Worm (Caenorhabditis elegans): ENCODE data around the gene Y51H7C.12.

DNA sequence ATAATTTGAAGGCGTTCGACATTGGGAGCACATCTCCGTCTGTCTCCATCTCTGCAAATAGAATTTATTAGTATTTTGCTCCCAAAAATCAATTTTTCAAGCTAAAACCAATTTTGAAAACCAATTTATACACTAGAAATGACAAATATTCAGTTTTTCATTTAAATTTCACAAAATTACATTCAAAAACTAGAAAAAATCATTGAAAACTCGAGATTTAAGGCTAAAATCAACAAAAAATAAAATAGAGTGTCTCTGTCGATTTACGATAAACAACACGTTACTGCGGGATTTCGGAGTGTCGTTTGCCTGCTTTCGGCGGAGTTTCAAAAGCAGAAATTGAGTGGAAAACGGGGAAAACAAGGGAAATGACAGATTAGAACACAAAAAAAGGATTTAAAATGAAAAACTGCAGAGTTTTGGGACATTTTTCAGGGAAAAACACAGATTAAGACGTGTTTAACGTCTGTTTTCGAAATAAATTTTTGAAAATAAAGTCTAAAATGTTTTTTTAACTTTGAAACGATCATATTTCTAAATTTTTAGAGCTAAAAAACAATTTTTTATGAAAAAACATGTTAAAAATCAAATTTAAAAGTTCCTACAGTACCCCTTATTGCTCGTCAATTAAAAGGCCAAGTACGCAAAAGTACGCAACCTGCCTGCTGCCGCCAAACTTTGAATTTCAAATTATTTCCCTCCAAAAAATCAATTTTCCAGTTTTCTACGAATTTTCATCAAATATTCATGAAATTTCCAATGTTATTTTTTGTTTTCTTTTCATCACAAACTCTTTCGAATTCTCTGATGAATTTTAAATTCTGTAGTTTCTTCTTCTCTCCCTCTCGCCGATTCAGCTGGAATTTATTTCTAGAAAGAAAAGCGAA, 8.9 kb downstream of the Y51H7C.12 start, which contains the start of gene nol-6:
- no peak for TF ChIP-seq hlh-8 (tag; optimal IDR thresholded peaks at IDR 0.05)
- TF ChIP-seq fax-1 (tag; optimal IDR thresholded peaks at IDR 0.05) = no peak
- no peak for TF ChIP-seq ceh-22 (tag; optimal IDR thresholded peaks at IDR 0.05)
- no peak for TF ChIP-seq zip-5 (tag; optimal IDR thresholded peaks at IDR 0.05)

Data from whole organism, late embryonic.